Worm (Caenorhabditis elegans) whole organism, early embryonic: ENCODE data around the gene rpb-2.

Experiments
- B0310.2 ChIP-seq: sonication (generic microtip); optimal IDR thresholded peaks from 2 replicates; lab custom pipeline; 2016; ENCODE audit warnings: mild to moderate bottlenecking, missing genetic modification characterization, missing compliant biosample characterization
- aly-1 ChIP-seq: sonication (generic microtip); optimal IDR thresholded peaks from 2 replicates; lab custom pipeline; 2016; ENCODE audit warnings: missing genetic modification characterization, missing compliant biosample characterization
- ama-1 ChIP-seq: fragments of 150-350 bp; optimal IDR thresholded peaks from 2 replicates; lab custom pipeline; 2014
- ceh-36 ChIP-seq: sonication (generic microtip); optimal IDR thresholded peaks from 2 replicates; lab custom pipeline; 2016; ENCODE audit warnings: missing genetic modification characterization, inconsistent platforms, missing compliant biosample characterization
- flt-1 ChIP-seq: fragments of 200-800 bp; sonication (Bioruptor generic); IDR thresholded peaks from 2 replicates; pipeline ENCODE4 v1.3.6; 2022; ENCODE audit warnings: missing genetic modification characterization, missing compliant biosample characterization
- hmbx-1 ChIP-seq: sonication (generic microtip); optimal IDR thresholded peaks from 2 replicates; lab custom pipeline; 2016; ENCODE audit warnings: mild to moderate bottlenecking, missing genetic modification characterization, missing compliant biosample characterization
- hmg-4 ChIP-seq: fragments of 200-800 bp; sonication (Bioruptor generic); optimal IDR thresholded peaks from 2 replicates; lab custom pipeline; 2018; ENCODE audit warnings: mild to moderate bottlenecking, missing genetic modification characterization, missing compliant biosample characterization
- scrt-1 ChIP-seq: fragments of 200-800 bp; sonication (Bioruptor generic); IDR thresholded peaks from 2 replicates; pipeline ENCODE4 v1.3.6; 2022; ENCODE audit warnings: missing genetic modification characterization, missing compliant biosample characterization
- tbx-11 ChIP-seq: fragments of 200-800 bp; sonication (Bioruptor generic); IDR thresholded peaks from 2 replicates; pipeline ENCODE4 v1.3.6; 2022; ENCODE audit warnings: missing genetic modification characterization, missing compliant biosample characterization
- tra-4 ChIP-seq: sonication (generic microtip); optimal IDR thresholded peaks from 2 replicates; lab custom pipeline; 2017; ENCODE audit warnings: missing genetic modification characterization, missing compliant biosample characterization

ce11 chrIII:4951824-4952223 is 12.5 kb downstream of the rpb-2 start, which contains the start of gene flh-2:
- TF ChIP-seq hmg-4 (GFP tag; lab: Kevin White, UChicago) = no peak
- TF ChIP-seq flt-1 (GFP tag; lab: Robert Waterston, UW) = no peak
- no peak for TF ChIP-seq tra-4 (tag; lab: Kevin White, UChicago)
- no peak for TF ChIP-seq scrt-1 (GFP tag; lab: Robert Waterston, UW)
- TF ChIP-seq ama-1 = no peak
- no peak for TF ChIP-seq B0310.2 (tag; lab: Kevin White, UChicago)
- no peak for TF ChIP-seq tbx-11
- no peak for TF ChIP-seq hmbx-1 (tag; lab: Kevin White, UChicago)
- no peak for TF ChIP-seq aly-1 (tag; lab: Kevin White, UChicago)
- no peak for TF ChIP-seq ceh-36 (tag; lab: Kevin White, UChicago)
